Worm (Caenorhabditis elegans) whole organism, L1 larva: ENCODE measurements around the gene ver-3.

Source experiments
- C16A3.4 ChIP-seq: fragments of 150-350 bp; optimal IDR thresholded peaks from 2 replicates; lab custom pipeline; 2014; ENCODE audit warnings: missing biosample characterization, missing genetic modification characterization
- C34B4.2 ChIP-seq: sonication (generic microtip); optimal IDR thresholded peaks from 2 replicates; lab custom pipeline; 2017; ENCODE audit warnings: mild to moderate bottlenecking, missing genetic modification characterization, missing compliant biosample characterization
- Y116A8C.19 ChIP-seq: sonication (generic microtip); optimal IDR thresholded peaks from 2 replicates; lab custom pipeline; 2016; ENCODE audit warnings: missing compliant biosample characterization, missing genetic modification characterization, borderline replicate concordance
- alr-1 ChIP-seq: fragments of 200-800 bp; sonication (Bioruptor generic); optimal IDR thresholded peaks from 2 replicates; lab custom pipeline; 2018; ENCODE audit warnings: borderline replicate concordance, mild to moderate bottlenecking, missing genetic modification characterization, missing compliant biosample characterization
- ama-1 ChIP-seq: fragments of 150-350 bp; optimal IDR thresholded peaks from 2 replicates; lab custom pipeline; 2014
- ceh-63 ChIP-seq: fragments of 200-800 bp; sonication (Bioruptor generic); optimal IDR thresholded peaks from 2 replicates; lab custom pipeline; 2018; ENCODE audit warnings: mild to moderate bottlenecking, missing genetic modification characterization, missing compliant biosample characterization
- ceh-8 ChIP-seq: fragments of 200-800 bp; sonication (Bioruptor generic); optimal IDR thresholded peaks from 2 replicates; lab custom pipeline; 2018; ENCODE audit warnings: mild to moderate bottlenecking, missing genetic modification characterization, moderate library complexity, missing compliant biosample characterization
- ceh-88 ChIP-seq: fragments of 200-800 bp; sonication (Bioruptor generic); IDR thresholded peaks from 2 replicates; pipeline ENCODE4 v1.3.6; 2022; ENCODE audit warnings: missing genetic modification characterization, missing compliant biosample characterization
- efl-1 ChIP-seq, 4 experiments: fragments of 150-350 bp; optimal IDR thresholded peaks in 3 of 4; peaks in 1 of 4; 1 replicate in 1 of 4; 2 replicates in 3 of 4; lab custom pipeline; 2014; ENCODE audit warnings: missing biosample characterization in 2 of 4, missing genetic modification characterization in 2 of 4, missing genetic modification reagents in 2 of 4
- egl-27 ChIP-seq, 2 experiments: fragments of 150-350 bp in 1 of 2; sonication (generic microtip); optimal IDR thresholded peaks; 3 replicates each; lab custom pipeline; 2017 to 2018; ENCODE audit warnings: missing biosample characterization in 2 of 2, missing genetic modification characterization in 2 of 2, missing genetic modification reagents in 2 of 2
- elt-2 ChIP-seq: sonication (generic microtip); optimal IDR thresholded peaks from 2 replicates; lab custom pipeline; 2016; ENCODE audit warnings: missing genetic modification characterization, mild to moderate bottlenecking, inconsistent platforms, missing compliant biosample characterization, missing genetic modification reagents
- ets-5 ChIP-seq: fragments of 200-800 bp; sonication (Bioruptor generic); IDR thresholded peaks from 2 replicates; pipeline ENCODE4 v1.3.6; 2022; ENCODE audit warnings: missing genetic modification characterization, missing compliant biosample characterization
- fkh-10 ChIP-seq: sonication (generic microtip); optimal IDR thresholded peaks from 2 replicates; lab custom pipeline; 2017; ENCODE audit warnings: missing biosample characterization, missing genetic modification reagents, missing genetic modification characterization
- fos-1 ChIP-seq: fragments of 150-350 bp; optimal IDR thresholded peaks from 2 replicates; lab custom pipeline; 2014; ENCODE audit warnings: missing biosample characterization, missing genetic modification characterization
- grh-1 ChIP-seq: fragments of 200-800 bp; sonication (Bioruptor generic); IDR thresholded peaks from 2 replicates; pipeline ENCODE4 v1.3.6; 2022; ENCODE audit warnings: missing genetic modification reagents, missing genetic modification characterization, missing compliant biosample characterization
- hlh-17 ChIP-seq: fragments of 200-800 bp; sonication (Bioruptor generic); optimal IDR thresholded peaks from 2 replicates; lab custom pipeline; 2018; ENCODE audit warnings: missing genetic modification characterization, mild to moderate bottlenecking, missing compliant biosample characterization, moderate library complexity, borderline replicate concordance
- hlh-4 ChIP-seq: sonication (generic microtip); optimal IDR thresholded peaks from 2 replicates; lab custom pipeline; 2016; ENCODE audit warnings: mild to moderate bottlenecking, missing genetic modification characterization, missing compliant biosample characterization
- irx-1 ChIP-seq: sonication (generic microtip); optimal IDR thresholded peaks from 2 replicates; lab custom pipeline; 2016; ENCODE audit warnings: missing genetic modification characterization, missing compliant biosample characterization
- lin-15B ChIP-seq: fragments of 150-350 bp; sonication (generic microtip); optimal IDR thresholded peaks from 3 replicates; lab custom pipeline; 2014; ENCODE audit warnings: missing biosample characterization, missing genetic modification characterization
- lin-35 ChIP-seq, 2 experiments: fragments of 150-350 bp; optimal IDR thresholded peaks; 2 replicates each; lab custom pipeline; 2014; ENCODE audit warnings: missing biosample characterization in 2 of 2, missing genetic modification characterization in 2 of 2, missing genetic modification reagents in 2 of 2
- lir-3 ChIP-seq: sonication (generic microtip); optimal IDR thresholded peaks from 2 replicates; lab custom pipeline; 2016; ENCODE audit warnings: mild to moderate bottlenecking, missing genetic modification characterization, moderate library complexity, missing compliant biosample characterization; ENCODE audit not compliant: poor library complexity
- mab-9 ChIP-seq: fragments of 200-800 bp; sonication (Bioruptor generic); IDR thresholded peaks from 2 replicates; pipeline ENCODE4 v1.3.6; 2022; ENCODE audit warnings: missing genetic modification reagents, missing genetic modification characterization, missing compliant biosample characterization
- mdl-1 ChIP-seq, 2 experiments: fragments of 150-350 bp; optimal IDR thresholded peaks; 2 replicates each; lab custom pipeline; 2014 to 2017; ENCODE audit warnings: missing biosample characterization in 2 of 2, missing genetic modification characterization in 2 of 2, inconsistent platforms in 1 of 2
- mep-1 ChIP-seq: fragments of 150-350 bp; optimal IDR thresholded peaks from 2 replicates; lab custom pipeline; 2014; ENCODE audit warnings: missing biosample characterization, missing genetic modification characterization
- nhr-11 ChIP-seq: fragments of 150-350 bp; optimal IDR thresholded peaks from 2 replicates; lab custom pipeline; 2014; ENCODE audit warnings: missing biosample characterization, missing genetic modification characterization
- nhr-19 ChIP-seq: fragments of 200-800 bp; sonication (Bioruptor generic); conservative IDR thresholded peaks from 2 replicates; pipeline ENCODE4 v1.3.6; 2022; ENCODE audit warnings: missing genetic modification characterization, missing compliant biosample characterization
- nhr-237 ChIP-seq: fragments of 150-350 bp; optimal IDR thresholded peaks from 2 replicates; lab custom pipeline; 2014; ENCODE audit warnings: missing biosample characterization, missing genetic modification characterization
- nhr-28 ChIP-seq: fragments of 150-350 bp; optimal IDR thresholded peaks from 2 replicates; lab custom pipeline; 2014; ENCODE audit warnings: missing biosample characterization, missing genetic modification characterization
- nhr-71 ChIP-seq: sonication (generic microtip); optimal IDR thresholded peaks from 2 replicates; lab custom pipeline; 2016; ENCODE audit warnings: mild to moderate bottlenecking, missing genetic modification characterization, moderate library complexity, missing compliant biosample characterization
- nhr-77 ChIP-seq: fragments of 150-350 bp; optimal IDR thresholded peaks from 2 replicates; lab custom pipeline; 2014; ENCODE audit warnings: missing biosample characterization, missing genetic modification characterization
- nhr-84 ChIP-seq: sonication (generic microtip); optimal IDR thresholded peaks from 2 replicates; lab custom pipeline; 2017; ENCODE audit warnings: missing biosample characterization, missing genetic modification characterization
- pag-3 ChIP-seq: sonication (generic microtip); optimal IDR thresholded peaks from 2 replicates; lab custom pipeline; 2017; ENCODE audit warnings: missing genetic modification characterization, mild to moderate bottlenecking, missing compliant biosample characterization, antibody characterized with exemption, borderline replicate concordance; ENCODE audit not compliant: insufficient read depth
- rnt-1 ChIP-seq: sonication (generic microtip); optimal IDR thresholded peaks from 2 replicates; lab custom pipeline; 2016; ENCODE audit warnings: mild to moderate bottlenecking, missing genetic modification characterization, moderate library complexity, missing compliant biosample characterization
- snpc-4 ChIP-seq: fragments of 150-350 bp; optimal IDR thresholded peaks from 2 replicates; lab custom pipeline; 2014; ENCODE audit warnings: missing biosample characterization, missing genetic modification characterization
- sox-4 ChIP-seq: sonication (generic microtip); optimal IDR thresholded peaks from 2 replicates; lab custom pipeline; 2016; ENCODE audit warnings: missing genetic modification characterization, missing compliant biosample characterization
- tlp-1 ChIP-seq: fragments of 150-350 bp; optimal IDR thresholded peaks from 2 replicates; lab custom pipeline; 2014; ENCODE audit warnings: missing biosample characterization, missing genetic modification characterization
- unc-130 ChIP-seq: fragments of 150-350 bp; optimal IDR thresholded peaks from 2 replicates; lab custom pipeline; 2017; ENCODE audit warnings: missing biosample characterization, missing genetic modification characterization, inconsistent platforms
- unc-30 ChIP-seq: sonication (generic microtip); optimal IDR thresholded peaks from 2 replicates; lab custom pipeline; 2017; ENCODE audit warnings: missing biosample characterization, missing genetic modification characterization
- unc-62 ChIP-seq: fragments of 150-350 bp; optimal IDR thresholded peaks from 2 replicates; lab custom pipeline; 2014; ENCODE audit warnings: missing biosample characterization, missing genetic modification reagents, missing genetic modification characterization
- vab-15 ChIP-seq: sonication (generic microtip); optimal IDR thresholded peaks from 2 replicates; lab custom pipeline; 2017; ENCODE audit warnings: missing genotype, mild to moderate bottlenecking, missing genetic modification characterization, missing compliant biosample characterization
- zag-1 ChIP-seq: fragments of 150-350 bp; optimal IDR thresholded peaks from 2 replicates; lab custom pipeline; 2014; ENCODE audit warnings: missing biosample characterization, missing genetic modification characterization
- zip-4 ChIP-seq: fragments of 200-800 bp; sonication (Bioruptor generic); optimal IDR thresholded peaks from 2 replicates; lab custom pipeline; 2018; ENCODE audit warnings: mild to moderate bottlenecking, missing genetic modification characterization, moderate library complexity, missing compliant biosample characterization
- ztf-11 ChIP-seq, 2 experiments: sonication (generic microtip); optimal IDR thresholded peaks; 2 replicates each; lab custom pipeline; 2016 to 2017; ENCODE audit warnings: missing genetic modification characterization in 2 of 2, missing biosample characterization in 1 of 2, missing compliant biosample characterization in 1 of 2

Gene ver-3

ce11 chrX:10990159-10990854 lies 2.0 kb upstream of the ver-3 start:
- no peak for TF ChIP-seq grh-1 (GFP tag; lab: Robert Waterston, UW)
- no peak for TF ChIP-seq C16A3.4 (tag; lab: Kevin White, UChicago)
- TF ChIP-seq mab-9 (GFP tag; lab: Robert Waterston, UW) = no peak
- peak; percentile 17 for TF ChIP-seq tlp-1 (tag; lab: Kevin White, UChicago)
- no peak for TF ChIP-seq C34B4.2 (tag; lab: Kevin White, UChicago)
- no peak for TF ChIP-seq pag-3 (tag; lab: Kevin White, UChicago)
- TF ChIP-seq lir-3 = no peak
- TF ChIP-seq elt-2 (tag; lab: Kevin White, UChicago) = peak; percentile 57
- TF ChIP-seq unc-62 (GFP tag; lab: Kevin White, UChicago) = no peak
- TF ChIP-seq sox-4 (tag; lab: Kevin White, UChicago) = no peak
- no peak for TF ChIP-seq Y116A8C.19 (tag; lab: Kevin White, UChicago)
- TF ChIP-seq rnt-1 (tag; lab: Kevin White, UChicago) = no peak
- TF ChIP-seq ceh-8 (GFP tag; lab: Kevin White, UChicago) = no peak
- TF ChIP-seq nhr-28 = no peak
- TF ChIP-seq mep-1 (tag; lab: Kevin White, UChicago) = peak; percentile 32
- no peak for TF ChIP-seq nhr-77 (tag; lab: Kevin White, UChicago)
- TF ChIP-seq efl-1 (optimal IDR thresholded peaks at IDR 0.05; lab: Kevin White, UChicago) = no peak
- TF ChIP-seq efl-1 (GFP tag; optimal IDR thresholded peaks at IDR 0.05 in 1 of 2; lab: Kevin White, UChicago) = no peak

- TF ChIP-seq unc-130 (tag; lab: Kevin White, UChicago) (no peak), fos-1 (tag; lab: Kevin White, UChicago) (no peak), vab-15 (no peak), ceh-63 (GFP tag; lab: Kevin White, UChicago) (no peak), fkh-10 (GFP tag; lab: Kevin White, UChicago) (no peak), egl-27 (tag; optimal IDR thresholded peaks at IDR 0.05; lab: Kevin White, UChicago) (no peak), sox-4 (tag; lab: Kevin White, UChicago) (no peak), nhr-84 (no peak), irx-1 (tag; lab: Kevin White, UChicago) (no peak), nhr-237 (tag; lab: Kevin White, UChicago) (no peak), ztf-11 (tag; optimal IDR thresholded peaks at IDR 0.05; lab: Kevin White, UChicago) (no peak), ets-5 (GFP tag; lab: Robert Waterston, UW) (no peak), ama-1 (lab: Kevin White, UChicago) (no peak), pag-3 (tag; lab: Kevin White, UChicago) (no peak), hlh-4 (tag; lab: Kevin White, UChicago) (no peak), nhr-11 (tag; lab: Kevin White, UChicago) (no peak), zag-1 (tag; lab: Kevin White, UChicago) (no peak), rnt-1 (tag; lab: Kevin White, UChicago) (no peak)
These were observed 1.5 kb upstream of the ver-3 start for ce11 chrX:10990855-10991176.

- no peak for TF ChIP-seq lin-15B
- no peak for TF ChIP-seq nhr-71 (tag; lab: Kevin White, UChicago)
- no peak for TF ChIP-seq ceh-88
- no peak for TF ChIP-seq mdl-1 (tag; optimal IDR thresholded peaks at IDR 0.05; lab: Kevin White, UChicago)
- TF ChIP-seq C16A3.4 (tag; lab: Kevin White, UChicago) = no peak
- no peak for TF ChIP-seq zip-4
- TF ChIP-seq snpc-4 (tag; lab: Kevin White, UChicago) = no peak
- TF ChIP-seq nhr-77 (tag; lab: Kevin White, UChicago) = no peak
- no peak for TF ChIP-seq Y116A8C.19 (tag; lab: Kevin White, UChicago)
- no peak for TF ChIP-seq fkh-10 (GFP tag; lab: Kevin White, UChicago)
- no peak for TF ChIP-seq nhr-28
- no peak for TF ChIP-seq nhr-19
- TF ChIP-seq unc-130 (tag; lab: Kevin White, UChicago) = no peak
- TF ChIP-seq alr-1 (tag; lab: Kevin White, UChicago) = no peak
- TF ChIP-seq unc-30 = no peak
- TF ChIP-seq hlh-17 (GFP tag; lab: Kevin White, UChicago) = no peak
- no peak for TF ChIP-seq lin-35 (GFP tag; optimal IDR thresholded peaks at IDR 0.05; lab: Kevin White, UChicago)
- TF ChIP-seq irx-1 (tag; lab: Kevin White, UChicago) = no peak
- TF ChIP-seq, all 84 proteins: peak for 0
These were observed 715 bp upstream of the ver-3 start for ce11 chrX:10991352-10992172.
